Worm (Caenorhabditis elegans) whole organism, early embryonic: ENCODE results near the gene H01G02.3.
"Not testable (repeated sequence)": the region's sequence is repeated elsewhere in the genome, so short reads cannot be mapped to it uniquely, and the experiment has no call there.

Experiments used
- B0310.2 ChIP-seq: sonication (generic microtip); optimal IDR thresholded peaks from 2 replicates; lab custom pipeline; 2016; ENCODE audit warnings: mild to moderate bottlenecking, missing genetic modification characterization, missing compliant biosample characterization
- F13C5.2 ChIP-seq: sonication (generic microtip); optimal IDR thresholded peaks from 2 replicates; lab custom pipeline; 2017; ENCODE audit warnings: mild to moderate bottlenecking, missing genetic modification characterization, inconsistent platforms, missing compliant biosample characterization
- aly-1 ChIP-seq: sonication (generic microtip); optimal IDR thresholded peaks from 2 replicates; lab custom pipeline; 2016; ENCODE audit warnings: missing genetic modification characterization, missing compliant biosample characterization
- ama-1 ChIP-seq: fragments of 150-350 bp; optimal IDR thresholded peaks from 2 replicates; lab custom pipeline; 2014
- ceh-13 ChIP-seq: fragments of 200-800 bp; sonication (Bioruptor generic); optimal IDR thresholded peaks from 2 replicates; lab custom pipeline; 2018; ENCODE audit warnings: mild to moderate bottlenecking, missing genetic modification characterization, missing compliant biosample characterization
- ceh-36 ChIP-seq: sonication (generic microtip); optimal IDR thresholded peaks from 2 replicates; lab custom pipeline; 2016; ENCODE audit warnings: missing genetic modification characterization, inconsistent platforms, missing compliant biosample characterization
- ets-7 ChIP-seq: sonication (generic microtip); optimal IDR thresholded peaks from 2 replicates; lab custom pipeline; 2016; ENCODE audit warnings: missing genotype, missing genetic modification characterization, missing compliant biosample characterization
- flt-1 ChIP-seq: fragments of 200-800 bp; sonication (Bioruptor generic); IDR thresholded peaks from 2 replicates; pipeline ENCODE4 v1.3.6; 2022; ENCODE audit warnings: missing genetic modification characterization, missing compliant biosample characterization
- hmbx-1 ChIP-seq: sonication (generic microtip); optimal IDR thresholded peaks from 2 replicates; lab custom pipeline; 2016; ENCODE audit warnings: mild to moderate bottlenecking, missing genetic modification characterization, missing compliant biosample characterization
- hmg-4 ChIP-seq: fragments of 200-800 bp; sonication (Bioruptor generic); optimal IDR thresholded peaks from 2 replicates; lab custom pipeline; 2018; ENCODE audit warnings: mild to moderate bottlenecking, missing genetic modification characterization, missing compliant biosample characterization
- hnd-1 ChIP-seq: sonication (generic microtip); optimal IDR thresholded peaks from 2 replicates; lab custom pipeline; 2016; ENCODE audit warnings: missing genetic modification characterization, missing compliant biosample characterization
- pes-1 ChIP-seq: fragments of 200-800 bp; sonication (Bioruptor generic); IDR thresholded peaks from 2 replicates; pipeline ENCODE4 v1.3.6; 2022; ENCODE audit warnings: missing genetic modification reagents, missing genetic modification characterization, missing compliant biosample characterization
- scrt-1 ChIP-seq: fragments of 200-800 bp; sonication (Bioruptor generic); IDR thresholded peaks from 2 replicates; pipeline ENCODE4 v1.3.6; 2022; ENCODE audit warnings: missing genetic modification characterization, missing compliant biosample characterization
- sea-1 ChIP-seq: fragments of 200-800 bp; sonication (Bioruptor generic); conservative IDR thresholded peaks from 2 replicates; pipeline ENCODE4 v1.3.6; 2022; ENCODE audit warnings: missing genetic modification characterization, missing compliant biosample characterization
- tbx-11 ChIP-seq: fragments of 200-800 bp; sonication (Bioruptor generic); IDR thresholded peaks from 2 replicates; pipeline ENCODE4 v1.3.6; 2022; ENCODE audit warnings: missing genetic modification characterization, missing compliant biosample characterization
- tbx-37 ChIP-seq: fragments of 200-800 bp; sonication (Bioruptor generic); conservative IDR thresholded peaks from 2 replicates; pipeline ENCODE4 v1.3.6; 2022; ENCODE audit warnings: missing genetic modification reagents, missing genetic modification characterization, missing compliant biosample characterization
- tra-4 ChIP-seq: sonication (generic microtip); optimal IDR thresholded peaks from 2 replicates; lab custom pipeline; 2017; ENCODE audit warnings: missing genetic modification characterization, missing compliant biosample characterization

H01G02.3 gene

DNA sequence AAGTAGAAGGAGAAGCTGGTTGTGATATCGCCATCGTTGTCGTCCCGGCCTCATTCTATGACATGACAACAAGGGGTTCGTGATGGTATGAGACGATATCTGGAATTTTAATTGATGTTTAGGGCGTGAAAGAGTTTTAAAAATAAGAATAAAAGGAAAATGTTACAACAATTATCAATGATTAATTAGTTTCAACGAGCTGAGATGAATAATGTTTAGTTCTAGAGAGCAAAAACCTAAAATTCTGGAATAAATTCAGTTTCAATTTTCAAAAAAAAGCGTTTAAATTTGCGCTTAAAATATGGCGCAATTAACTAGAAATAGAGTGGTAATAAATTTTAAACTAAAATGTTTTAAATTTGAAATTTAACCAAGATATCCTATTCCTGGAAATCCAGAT lies at the start of gene H01G02.3:
TSS of gene H01G02.3 (minus strand) at position 101 of the 400 bp plus-strand sequence.
- no peak for TF ChIP-seq tra-4
- TF ChIP-seq B0310.2 (tag; lab: Kevin White, UChicago) = no peak
- TF ChIP-seq F13C5.2 = no peak
- no peak for TF ChIP-seq hnd-1 (tag; lab: Kevin White, UChicago)

DNA sequence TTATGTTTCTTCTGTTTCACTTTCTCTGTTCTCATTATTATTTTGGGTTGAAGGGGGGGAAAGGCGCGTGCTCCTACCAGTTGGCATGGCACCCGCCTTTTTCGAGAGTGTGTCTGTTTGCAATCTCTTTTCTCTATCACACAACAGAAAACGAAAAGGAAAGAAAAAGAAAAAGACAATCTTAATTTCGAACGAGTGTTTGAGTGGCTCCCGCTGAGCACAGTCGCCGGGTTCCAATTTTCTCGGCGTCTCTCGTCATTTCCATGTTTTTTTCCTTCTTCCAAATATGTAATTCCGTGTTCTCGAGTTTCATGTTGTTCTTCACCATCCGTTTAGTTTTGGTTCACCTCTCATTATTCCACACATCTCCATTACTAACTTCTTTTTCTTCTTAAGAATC lies 49.7 kb upstream of the H01G02.3 start, which contains the start of gene F38H4.3:
TSS of gene F38H4.3 (plus strand) at position 301 of the 400 bp plus-strand sequence.
- TF ChIP-seq B0310.2 (tag; lab: Kevin White, UChicago) (no peak), flt-1 (GFP tag; lab: Robert Waterston, UW) (no peak), aly-1 (tag; lab: Kevin White, UChicago) (no peak), scrt-1 (no peak)

ce11 chrIV:11838657-11839056 lies 46.3 kb upstream of the H01G02.3 start, which contains the start of gene fbxb-3:
Gene fbxb-3 (plus strand): TSS chrIV:11838957.
- no peak for TF ChIP-seq tbx-11
- no peak for TF ChIP-seq flt-1 (GFP tag; lab: Robert Waterston, UW)
- no peak for TF ChIP-seq ets-7 (tag; lab: Kevin White, UChicago)
- no peak for TF ChIP-seq aly-1 (tag; lab: Kevin White, UChicago)
- TF ChIP-seq pes-1 = no peak
- TF ChIP-seq F13C5.2 = no peak
- TF ChIP-seq ceh-13 = no peak
- TF ChIP-seq hnd-1 (tag; lab: Kevin White, UChicago) = no peak

DNA sequence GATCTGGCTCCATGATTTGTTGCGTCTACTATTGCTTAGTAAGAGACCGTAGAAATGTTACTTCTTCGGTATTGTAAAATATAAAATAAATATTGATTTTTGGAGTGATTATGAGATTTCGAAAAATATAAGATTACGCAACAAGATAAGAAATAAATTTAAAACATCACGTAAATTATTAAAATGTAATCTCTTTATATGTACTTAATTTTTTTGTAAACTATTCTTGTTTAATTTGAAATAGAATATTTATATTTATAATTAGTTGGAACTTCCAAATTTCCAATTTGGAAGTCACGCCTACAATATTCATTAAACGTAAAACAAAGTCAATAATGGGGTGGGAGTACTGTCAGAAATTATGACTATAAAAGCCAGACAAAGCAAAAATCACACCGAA lies 41.1 kb upstream of the H01G02.3 start, which contains the start of gene M117.4:
TSS of gene M117.4 (minus strand) at position 101 of the 400 bp plus-strand sequence.
- no peak for TF ChIP-seq tbx-11
- TF ChIP-seq aly-1 (tag; lab: Kevin White, UChicago) = no peak
- no peak for TF ChIP-seq ets-7 (tag; lab: Kevin White, UChicago)
- no peak for TF ChIP-seq hmbx-1
- no peak for TF ChIP-seq tbx-37 (GFP tag; lab: Robert Waterston, UW)
- no peak for TF ChIP-seq B0310.2 (tag; lab: Kevin White, UChicago)
- TF ChIP-seq hnd-1 (tag; lab: Kevin White, UChicago) = no peak
- no peak for TF ChIP-seq pes-1

- TF ChIP-seq flt-1 (GFP tag; lab: Robert Waterston, UW); aly-1 (tag; lab: Kevin White, UChicago); sea-1 (GFP tag; lab: Robert Waterston, UW): not testable (repeated sequence)
Observed at ce11 chrIV:11828012-11828411, 35.6 kb upstream of the H01G02.3 start, which contains the start of gene M117.6. Gene M117.6 (minus strand): TSS chrIV:11828112.

- no peak for TF ChIP-seq B0310.2 (tag; lab: Kevin White, UChicago)
- 0 out of 2 replicates have a peak, but pooled peaks have one; percentile 15 for TF ChIP-seq pes-1
- TF ChIP-seq F13C5.2 = no peak
- TF ChIP-seq scrt-1 = no peak
- TF ChIP-seq ama-1 = no peak
- no peak for TF ChIP-seq hmbx-1
Observed at ce11 chrIV:11822454-11822853, 30.1 kb upstream of the H01G02.3 start.

- TF ChIP-seq tra-4 (no peak), F13C5.2 (peak; percentile 52), tbx-11 (peak; percentile 17; the same call in 1 of the 2 replicates)
Observed at ce11 chrIV:11821591-11822361, 29.4 kb upstream of the H01G02.3 start, which contains the start of the genes par-5 and M117.3. Gene par-5 (minus strand): TSS chrIV:11821924. Gene M117.3 (plus strand): TSS chrIV:11822206.

DNA sequence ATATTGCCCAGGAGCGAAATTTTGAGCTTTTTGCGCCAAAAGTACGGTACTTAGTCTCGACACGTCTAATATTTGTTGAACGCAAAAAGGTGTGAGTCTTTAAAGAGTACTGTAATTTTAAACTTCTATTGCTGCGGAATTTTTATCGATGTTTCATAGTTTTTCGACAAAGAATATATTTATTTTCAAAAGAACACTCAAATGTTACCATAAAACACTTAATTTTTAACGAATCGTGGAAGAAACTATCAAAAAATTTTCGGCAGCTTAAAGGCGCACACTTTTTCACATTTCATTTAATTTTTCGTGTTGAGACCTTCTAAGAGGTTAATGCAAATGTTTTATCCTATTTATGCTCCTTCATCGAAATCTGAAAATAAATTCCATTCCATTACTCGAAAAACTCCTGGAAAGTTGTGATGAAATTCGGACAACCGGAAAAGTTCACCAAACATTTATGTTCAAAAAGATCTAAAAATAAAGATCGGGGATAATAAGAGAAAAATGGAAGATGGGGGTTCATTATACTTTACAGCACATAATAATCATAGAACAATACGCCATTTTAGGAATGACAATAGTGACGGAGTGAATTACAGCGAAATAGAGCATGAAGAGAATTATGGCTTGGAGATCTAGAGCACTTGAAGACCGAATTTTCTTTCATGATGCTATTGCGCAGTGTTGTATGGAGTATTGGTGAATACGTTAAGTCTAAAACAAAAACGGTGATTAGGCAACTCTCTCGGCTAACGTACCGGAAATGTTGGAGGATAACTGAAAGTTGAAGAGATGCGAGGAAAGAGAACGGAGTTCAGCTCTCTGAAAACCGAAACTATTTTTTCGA lies 27.9 kb upstream of the H01G02.3 start:
- no peak for TF ChIP-seq B0310.2 (tag; lab: Kevin White, UChicago)
- TF ChIP-seq hmg-4 (GFP tag; lab: Kevin White, UChicago) = no peak
- TF ChIP-seq ama-1 = peak; percentile 41
- no peak for TF ChIP-seq hnd-1 (tag; lab: Kevin White, UChicago)
- no peak for TF ChIP-seq F13C5.2
- no peak for TF ChIP-seq flt-1 (GFP tag; lab: Robert Waterston, UW)
- TF ChIP-seq tra-4 = no peak

- TF ChIP-seq ceh-36 (tag; lab: Kevin White, UChicago) = no peak
- no peak for TF ChIP-seq B0310.2 (tag; lab: Kevin White, UChicago)
- TF ChIP-seq F13C5.2 = no peak
- no peak for TF ChIP-seq hmbx-1
- TF ChIP-seq ets-7 (tag; lab: Kevin White, UChicago) = no peak
- TF ChIP-seq tbx-37 (GFP tag; lab: Robert Waterston, UW) = no peak
Observed at ce11 chrIV:11813901-11814300, 21.5 kb upstream of the H01G02.3 start, which contains the start of gene M117.1. Gene M117.1 (plus strand): TSS chrIV:11814247.
